Fruit fly (Drosophila melanogaster): Measurements from ENCODE around the gene Src64B.

Src64B gene

dm6 chr3L:4625387-4626386 is at the start of gene Src64B:
Gene Src64B, minus strand, starts transcription at chr3L:4626196.
- TF ChIP-seq sv (GFP tag; optimal IDR thresholded peaks at IDR 0.05): peak; percentile 27
- no peak for TF ChIP-seq sage (GFP tag; optimal IDR thresholded peaks at IDR 0.05)
- TF ChIP-seq lola (GFP tag; optimal IDR thresholded peaks at IDR 0.05): no peak
- TF ChIP-seq woc (GFP tag; optimal IDR thresholded peaks at IDR 0.05): peak; percentile 14
- TF ChIP-seq pan (optimal IDR thresholded peaks at IDR 0.05): no peak
- TF ChIP-seq HLH106 (tag; optimal IDR thresholded peaks at IDR 0.05): peak; percentile 15
- no peak for TF ChIP-seq Vsx2 (GFP tag; optimal IDR thresholded peaks at IDR 0.05; ENCODE audit: partially characterized antibody)
- TF ChIP-seq brk (GFP tag; optimal IDR thresholded peaks at IDR 0.05): peak; percentile 50
- peak; percentile 43 for TF ChIP-seq rgr (GFP tag; optimal IDR thresholded peaks at IDR 0.05)
- peak; percentile 16 for TF ChIP-seq h (GFP tag; optimal IDR thresholded peaks at IDR 0.05)
- peak; percentile 75 for TF ChIP-seq fru (GFP tag; optimal IDR thresholded peaks at IDR 0.05)
- TF ChIP-seq ey (GFP tag; optimal IDR thresholded peaks at IDR 0.05): no peak
- TF ChIP-seq N (GFP tag; optimal IDR thresholded peaks at IDR 0.05): peak; percentile 8
- TF ChIP-seq Sp1 (GFP tag; optimal IDR thresholded peaks at IDR 0.05): peak; percentile 37
- peak; percentile 36 for TF ChIP-seq br (GFP tag; optimal IDR thresholded peaks at IDR 0.05)
- TF ChIP-seq psq (GFP tag; optimal IDR thresholded peaks at IDR 0.05): peak; percentile 95
- TF ChIP-seq Rel (GFP tag; optimal IDR thresholded peaks at IDR 0.05): no peak
- peak; percentile 97 for TF ChIP-seq Rel (tag; optimal IDR thresholded peaks at IDR 0.05)
- TF ChIP-seq Dfd (GFP tag; optimal IDR thresholded peaks at IDR 0.05): peak; percentile 26
- peak in 1 of 2 experiments; percentile 4 for TF ChIP-seq foxo (GFP tag; optimal IDR thresholded peaks at IDR 0.05)

dm6 chr3L:4667289-4667688 is 41.3 kb upstream of the Src64B start, which contains the start of gene CG32236:
Gene CG32236, minus strand, starts transcription at chr3L:4667389.
- TF ChIP-seq fru (GFP tag; optimal IDR thresholded peaks at IDR 0.05) (no peak), CG9705 (GFP tag; optimal IDR thresholded peaks at IDR 0.05) (no peak), HLH106 (tag; optimal IDR thresholded peaks at IDR 0.05) (no peak)

dm6 chr3L:4647976-4648375 is 22.0 kb upstream of the Src64B start, which contains the start of gene TTLL1B:
Gene TTLL1B, plus strand, starts transcription at chr3L:4648276.
- TF ChIP-seq N (GFP tag; optimal IDR thresholded peaks at IDR 0.05) (no peak), woc (GFP tag; optimal IDR thresholded peaks at IDR 0.05) (no peak), Dif (GFP tag; optimal IDR thresholded peaks at IDR 0.05; ENCODE audit: partially characterized antibody) (no peak), Sp1 (GFP tag; optimal IDR thresholded peaks at IDR 0.05) (no peak), fru (GFP tag; optimal IDR thresholded peaks at IDR 0.05) (no peak), sage (GFP tag; optimal IDR thresholded peaks at IDR 0.05) (no peak), jim (GFP tag; optimal IDR thresholded peaks at IDR 0.05) (no peak), dmrt93B (GFP tag; optimal IDR thresholded peaks at IDR 0.05) (no peak), Hr78 (GFP tag; optimal IDR thresholded peaks at IDR 0.05) (no peak), br (GFP tag; optimal IDR thresholded peaks at IDR 0.05) (no peak), GATAd (GFP tag; optimal IDR thresholded peaks at IDR 0.05) (no peak), Hnf4 (GFP tag; optimal IDR thresholded peaks at IDR 0.05) (no peak), tai (GFP tag; optimal IDR thresholded peaks at IDR 0.05) (no peak), Jra (GFP tag; optimal IDR thresholded peaks at IDR 0.05) (no peak), h (GFP tag; optimal IDR thresholded peaks at IDR 0.05) (no peak), Vsx2 (GFP tag; optimal IDR thresholded peaks at IDR 0.05; ENCODE audit: partially characterized antibody) (no peak), Dfd (GFP tag; optimal IDR thresholded peaks at IDR 0.05) (no peak), ey (GFP tag; optimal IDR thresholded peaks at IDR 0.05) (no peak)

dm6 chr3L:4634689-4635088 is 8.7 kb upstream of the Src64B start, which contains the start of gene CG13716:
Gene CG13716, minus strand, starts transcription at chr3L:4634789.
- TF ChIP-seq h (GFP tag; optimal IDR thresholded peaks at IDR 0.05) (no peak), N (GFP tag; optimal IDR thresholded peaks at IDR 0.05) (no peak), tai (GFP tag; optimal IDR thresholded peaks at IDR 0.05) (no peak), psq (GFP tag; optimal IDR thresholded peaks at IDR 0.05) (no peak), Dif (GFP tag; optimal IDR thresholded peaks at IDR 0.05; ENCODE audit: partially characterized antibody) (no peak), usp (GFP tag; optimal IDR thresholded peaks at IDR 0.05) (no peak), rgr (GFP tag; optimal IDR thresholded peaks at IDR 0.05) (no peak), Mio (GFP tag; optimal IDR thresholded peaks at IDR 0.05) (no peak), GATAd (GFP tag; optimal IDR thresholded peaks at IDR 0.05) (no peak), Hnf4 (GFP tag; optimal IDR thresholded peaks at IDR 0.05) (no peak), CrebA (GFP tag; optimal IDR thresholded peaks at IDR 0.05; ENCODE audit: borderline replicate concordance) (no peak), pan (optimal IDR thresholded peaks at IDR 0.05) (no peak), lola (GFP tag; optimal IDR thresholded peaks at IDR 0.05) (no peak), br (GFP tag; optimal IDR thresholded peaks at IDR 0.05) (no peak), foxo (GFP tag; optimal IDR thresholded peaks at IDR 0.05) (no peak), fru (GFP tag; optimal IDR thresholded peaks at IDR 0.05) (no peak)
